Worm (Caenorhabditis elegans) whole organism, midembryonic: ENCODE results near the gene zen-4.

ENCODE experiments used
- T22C8.4 ChIP-seq: fragments of 200-800 bp; sonication (Bioruptor generic); IDR thresholded peaks from 2 replicates; pipeline ENCODE4 v1.3.6; 2022; ENCODE audit warnings: missing genetic modification characterization, missing compliant biosample characterization
- cog-1 ChIP-seq: sonication (generic microtip); optimal IDR thresholded peaks from 2 replicates; lab custom pipeline; 2016; ENCODE audit warnings: missing genetic modification characterization, missing compliant biosample characterization
- flt-1 ChIP-seq: fragments of 200-800 bp; sonication (Bioruptor generic); IDR thresholded peaks from 2 replicates; pipeline ENCODE4 v1.3.6; 2022; ENCODE audit warnings: missing genetic modification characterization, missing compliant biosample characterization
- klf-2 ChIP-seq: fragments of 200-800 bp; sonication (Bioruptor generic); conservative IDR thresholded peaks from 2 replicates; pipeline ENCODE4 v1.3.6; 2022; ENCODE audit warnings: missing genetic modification reagents, missing genetic modification characterization, missing compliant biosample characterization
- med-1 ChIP-seq: sonication (generic microtip); optimal IDR thresholded peaks from 2 replicates; lab custom pipeline; 2017; ENCODE audit warnings: missing genetic modification characterization, mild to moderate bottlenecking, missing compliant biosample characterization, antibody characterized with exemption, missing genetic modification reagents; ENCODE audit not compliant: insufficient read depth
- ref-1 ChIP-seq: fragments of 200-800 bp; sonication (Bioruptor generic); conservative IDR thresholded peaks from 2 replicates; pipeline ENCODE4 v1.3.6; 2022; ENCODE audit warnings: missing genetic modification reagents, missing genetic modification characterization, missing compliant biosample characterization
- tab-1 ChIP-seq: fragments of 200-800 bp; sonication (Bioruptor generic); IDR thresholded peaks from 2 replicates; pipeline ENCODE4 v1.3.6; 2022; ENCODE audit warnings: missing genetic modification characterization, missing compliant biosample characterization
- ztf-23 ChIP-seq: fragments of 200-800 bp; sonication (Bioruptor generic); IDR thresholded peaks from 2 replicates; pipeline ENCODE4 v1.3.6; 2022; ENCODE audit warnings: missing genetic modification reagents, missing genetic modification characterization, missing compliant biosample characterization
- ztf-29 ChIP-seq: fragments of 200-800 bp; sonication (Bioruptor generic); IDR thresholded peaks from 2 replicates; pipeline ENCODE4 v1.3.6; 2022; ENCODE audit warnings: missing genetic modification reagents, missing genetic modification characterization, missing compliant biosample characterization

zen-4 gene

ce11 chrIV:6140700-6141099 is 22.7 kb downstream of the zen-4 start:
- TF ChIP-seq cog-1 (tag; lab: Kevin White, UChicago) (no peak), klf-2 (GFP tag; lab: Robert Waterston, UW) (no peak), ref-1 (no peak), med-1 (GFP tag; lab: Kevin White, UChicago) (no peak)

- TF ChIP-seq ztf-23 (GFP tag; lab: Robert Waterston, UW) = no peak
- TF ChIP-seq flt-1 (GFP tag; lab: Robert Waterston, UW) = no peak
- no peak for TF ChIP-seq T22C8.4 (GFP tag; lab: Robert Waterston, UW)
- TF ChIP-seq ztf-29 = no peak
- no peak for TF ChIP-seq tab-1 (GFP tag; lab: Robert Waterston, UW)
- no peak for TF ChIP-seq med-1 (GFP tag; lab: Kevin White, UChicago)
- TF ChIP-seq cog-1 (tag; lab: Kevin White, UChicago) = no peak
Observed at ce11 chrIV:6145984-6146383, 28.0 kb downstream of the zen-4 start.

- no peak for TF ChIP-seq ztf-23 (GFP tag; lab: Robert Waterston, UW)
- no peak for TF ChIP-seq flt-1 (GFP tag; lab: Robert Waterston, UW)
- TF ChIP-seq T22C8.4 (GFP tag; lab: Robert Waterston, UW) = no peak
- no peak for TF ChIP-seq klf-2 (GFP tag; lab: Robert Waterston, UW)
- no peak for TF ChIP-seq cog-1 (tag; lab: Kevin White, UChicago)
- no peak for TF ChIP-seq med-1 (GFP tag; lab: Kevin White, UChicago)
- TF ChIP-seq tab-1 (GFP tag; lab: Robert Waterston, UW) = no peak
- no peak for TF ChIP-seq ref-1
- TF ChIP-seq ztf-29 = no peak
Observed at ce11 chrIV:6149359-6149758, 31.3 kb downstream of the zen-4 start.

- no peak for TF ChIP-seq cog-1 (tag; lab: Kevin White, UChicago)
- no peak for TF ChIP-seq med-1 (GFP tag; lab: Kevin White, UChicago)
- no peak for TF ChIP-seq ztf-29
- no peak for TF ChIP-seq klf-2 (GFP tag; lab: Robert Waterston, UW)
- TF ChIP-seq ztf-23 (GFP tag; lab: Robert Waterston, UW) = no peak
- TF ChIP-seq ref-1 = no peak
- no peak for TF ChIP-seq tab-1 (GFP tag; lab: Robert Waterston, UW)
Observed at ce11 chrIV:6151513-6151912, 33.5 kb downstream of the zen-4 start, which contains the start of gene C11D2.3. TSS of gene C11D2.3 (plus strand) at chrIV:6151813.

ce11 chrIV:6155296-6155695 is 37.3 kb downstream of the zen-4 start, which contains the start of gene C11D2.7:
TSS of gene C11D2.7 (minus strand) at chrIV:6155396.
- TF ChIP-seq med-1 (GFP tag; lab: Kevin White, UChicago) = no peak
- no peak for TF ChIP-seq ztf-29
- TF ChIP-seq klf-2 (GFP tag; lab: Robert Waterston, UW) = no peak
- TF ChIP-seq flt-1 (GFP tag; lab: Robert Waterston, UW) = no peak
- TF ChIP-seq tab-1 (GFP tag; lab: Robert Waterston, UW) = no peak
- TF ChIP-seq T22C8.4 (GFP tag; lab: Robert Waterston, UW) = no peak
- no peak for TF ChIP-seq ref-1
- TF ChIP-seq cog-1 (tag; lab: Kevin White, UChicago) = no peak
- TF ChIP-seq ztf-23 (GFP tag; lab: Robert Waterston, UW) = no peak

ce11 chrIV:6156833-6157232 is 38.8 kb downstream of the zen-4 start, which contains the start of gene C11D2.4:
TSS of gene C11D2.4 (minus strand) at chrIV:6156960.
- TF ChIP-seq ref-1 = no peak
- no peak for TF ChIP-seq med-1 (GFP tag; lab: Kevin White, UChicago)
- no peak for TF ChIP-seq T22C8.4 (GFP tag; lab: Robert Waterston, UW)
- TF ChIP-seq cog-1 (tag; lab: Kevin White, UChicago) = no peak
- no peak for TF ChIP-seq tab-1 (GFP tag; lab: Robert Waterston, UW)
- TF ChIP-seq ztf-29 = no peak
- TF ChIP-seq flt-1 (GFP tag; lab: Robert Waterston, UW) = no peak
- TF ChIP-seq klf-2 (GFP tag; lab: Robert Waterston, UW) = no peak
- no peak for TF ChIP-seq ztf-23 (GFP tag; lab: Robert Waterston, UW)

- TF ChIP-seq tab-1 (GFP tag; lab: Robert Waterston, UW) (no peak), ref-1 (no peak), ztf-23 (GFP tag; lab: Robert Waterston, UW) (no peak), ztf-29 (no peak), flt-1 (GFP tag; lab: Robert Waterston, UW) (no peak), med-1 (GFP tag; lab: Kevin White, UChicago) (no peak), T22C8.4 (GFP tag; lab: Robert Waterston, UW) (no peak), klf-2 (GFP tag; lab: Robert Waterston, UW) (no peak), cog-1 (tag; lab: Kevin White, UChicago) (no peak)
Observed at ce11 chrIV:6159616-6160015, 41.6 kb downstream of the zen-4 start.

- TF ChIP-seq ref-1 = no peak
- TF ChIP-seq tab-1 (GFP tag; lab: Robert Waterston, UW) = no peak
- TF ChIP-seq klf-2 (GFP tag; lab: Robert Waterston, UW) = no peak
- TF ChIP-seq T22C8.4 (GFP tag; lab: Robert Waterston, UW) = no peak
- TF ChIP-seq med-1 (GFP tag; lab: Kevin White, UChicago) = no peak
- no peak for TF ChIP-seq cog-1 (tag; lab: Kevin White, UChicago)
- TF ChIP-seq ztf-23 (GFP tag; lab: Robert Waterston, UW) = no peak
- TF ChIP-seq ztf-29 = no peak
- TF ChIP-seq flt-1 (GFP tag; lab: Robert Waterston, UW) = no peak
Observed at ce11 chrIV:6165787-6166186, 47.8 kb downstream of the zen-4 start.
